Worm (Caenorhabditis elegans) whole organism, early embryonic: ENCODE data around the gene T28H10.1.

ENCODE experiments used
- B0310.2 ChIP-seq: sonication (generic microtip); optimal IDR thresholded peaks from 2 replicates; lab custom pipeline; 2016; ENCODE audit warnings: mild to moderate bottlenecking, missing genetic modification characterization, missing compliant biosample characterization
- F13C5.2 ChIP-seq: sonication (generic microtip); optimal IDR thresholded peaks from 2 replicates; lab custom pipeline; 2017; ENCODE audit warnings: mild to moderate bottlenecking, missing genetic modification characterization, inconsistent platforms, missing compliant biosample characterization
- aly-1 ChIP-seq: sonication (generic microtip); optimal IDR thresholded peaks from 2 replicates; lab custom pipeline; 2016; ENCODE audit warnings: missing genetic modification characterization, missing compliant biosample characterization
- ama-1 ChIP-seq: fragments of 150-350 bp; optimal IDR thresholded peaks from 2 replicates; lab custom pipeline; 2014
- ceh-13 ChIP-seq: fragments of 200-800 bp; sonication (Bioruptor generic); optimal IDR thresholded peaks from 2 replicates; lab custom pipeline; 2018; ENCODE audit warnings: mild to moderate bottlenecking, missing genetic modification characterization, missing compliant biosample characterization
- ceh-36 ChIP-seq: sonication (generic microtip); optimal IDR thresholded peaks from 2 replicates; lab custom pipeline; 2016; ENCODE audit warnings: missing genetic modification characterization, inconsistent platforms, missing compliant biosample characterization
- ets-7 ChIP-seq: sonication (generic microtip); optimal IDR thresholded peaks from 2 replicates; lab custom pipeline; 2016; ENCODE audit warnings: missing genotype, missing genetic modification characterization, missing compliant biosample characterization
- flt-1 ChIP-seq: fragments of 200-800 bp; sonication (Bioruptor generic); IDR thresholded peaks from 2 replicates; pipeline ENCODE4 v1.3.6; 2022; ENCODE audit warnings: missing genetic modification characterization, missing compliant biosample characterization
- hmbx-1 ChIP-seq: sonication (generic microtip); optimal IDR thresholded peaks from 2 replicates; lab custom pipeline; 2016; ENCODE audit warnings: mild to moderate bottlenecking, missing genetic modification characterization, missing compliant biosample characterization
- hmg-4 ChIP-seq: fragments of 200-800 bp; sonication (Bioruptor generic); optimal IDR thresholded peaks from 2 replicates; lab custom pipeline; 2018; ENCODE audit warnings: mild to moderate bottlenecking, missing genetic modification characterization, missing compliant biosample characterization
- hnd-1 ChIP-seq: sonication (generic microtip); optimal IDR thresholded peaks from 2 replicates; lab custom pipeline; 2016; ENCODE audit warnings: missing genetic modification characterization, missing compliant biosample characterization
- pes-1 ChIP-seq: fragments of 200-800 bp; sonication (Bioruptor generic); IDR thresholded peaks from 2 replicates; pipeline ENCODE4 v1.3.6; 2022; ENCODE audit warnings: missing genetic modification reagents, missing genetic modification characterization, missing compliant biosample characterization
- scrt-1 ChIP-seq: fragments of 200-800 bp; sonication (Bioruptor generic); IDR thresholded peaks from 2 replicates; pipeline ENCODE4 v1.3.6; 2022; ENCODE audit warnings: missing genetic modification characterization, missing compliant biosample characterization
- sea-1 ChIP-seq: fragments of 200-800 bp; sonication (Bioruptor generic); conservative IDR thresholded peaks from 2 replicates; pipeline ENCODE4 v1.3.6; 2022; ENCODE audit warnings: missing genetic modification characterization, missing compliant biosample characterization
- tbx-11 ChIP-seq: fragments of 200-800 bp; sonication (Bioruptor generic); IDR thresholded peaks from 2 replicates; pipeline ENCODE4 v1.3.6; 2022; ENCODE audit warnings: missing genetic modification characterization, missing compliant biosample characterization
- tbx-37 ChIP-seq: fragments of 200-800 bp; sonication (Bioruptor generic); conservative IDR thresholded peaks from 2 replicates; pipeline ENCODE4 v1.3.6; 2022; ENCODE audit warnings: missing genetic modification reagents, missing genetic modification characterization, missing compliant biosample characterization
- tra-4 ChIP-seq: sonication (generic microtip); optimal IDR thresholded peaks from 2 replicates; lab custom pipeline; 2017; ENCODE audit warnings: missing genetic modification characterization, missing compliant biosample characterization

T28H10.1 gene

ce11 chrV:12503494-12503893 lies at the start of gene T28H10.1:
Gene T28H10.1, plus strand, starts transcription at chrV:12503794.
- TF ChIP-seq flt-1 (GFP tag; lab: Robert Waterston, UW) (no peak), aly-1 (tag; lab: Kevin White, UChicago) (no peak), F13C5.2 (tag; lab: Kevin White, UChicago) (no peak), ets-7 (no peak), tbx-37 (GFP tag; lab: Robert Waterston, UW) (no peak), tbx-11 (no peak), pes-1 (no peak), scrt-1 (no peak), ama-1 (lab: Kevin White, UChicago) (no peak), hmbx-1 (tag; lab: Kevin White, UChicago) (no peak), ceh-13 (GFP tag; lab: Kevin White, UChicago) (no peak), ceh-36 (tag; lab: Kevin White, UChicago) (no peak), B0310.2 (tag; lab: Kevin White, UChicago) (no peak), sea-1 (GFP tag; lab: Robert Waterston, UW) (no peak), tra-4 (tag; lab: Kevin White, UChicago) (no peak)

- TF ChIP-seq tbx-37 (GFP tag; lab: Robert Waterston, UW) (no peak), scrt-1 (no peak), hmg-4 (GFP tag; lab: Kevin White, UChicago) (no peak), sea-1 (GFP tag; lab: Robert Waterston, UW) (no peak), F13C5.2 (tag; lab: Kevin White, UChicago) (no peak), hnd-1 (tag; lab: Kevin White, UChicago) (no peak), tra-4 (tag; lab: Kevin White, UChicago) (no peak), tbx-11 (no peak), ceh-36 (tag; lab: Kevin White, UChicago) (no peak), ama-1 (lab: Kevin White, UChicago) (no peak), pes-1 (no peak), aly-1 (tag; lab: Kevin White, UChicago) (no peak), ceh-13 (GFP tag; lab: Kevin White, UChicago) (no peak), hmbx-1 (tag; lab: Kevin White, UChicago) (no peak), ets-7 (no peak)
Measured at ce11 chrV:12455695-12456094, 47.9 kb upstream of the T28H10.1 start.

- no peak for TF ChIP-seq B0310.2 (tag; lab: Kevin White, UChicago)
- no peak for TF ChIP-seq hnd-1 (tag; lab: Kevin White, UChicago)
- TF ChIP-seq ceh-36 (tag; lab: Kevin White, UChicago) = no peak
- no peak for TF ChIP-seq tra-4 (tag; lab: Kevin White, UChicago)
- no peak for TF ChIP-seq ama-1 (lab: Kevin White, UChicago)
- TF ChIP-seq ceh-13 (GFP tag; lab: Kevin White, UChicago) = no peak
- no peak for TF ChIP-seq sea-1 (GFP tag; lab: Robert Waterston, UW)
- no peak for TF ChIP-seq hmbx-1 (tag; lab: Kevin White, UChicago)
- no peak for TF ChIP-seq flt-1 (GFP tag; lab: Robert Waterston, UW)
- TF ChIP-seq pes-1 = no peak
- TF ChIP-seq ets-7 = no peak
- no peak for TF ChIP-seq tbx-11
- no peak for TF ChIP-seq hmg-4 (GFP tag; lab: Kevin White, UChicago)
- no peak for TF ChIP-seq tbx-37 (GFP tag; lab: Robert Waterston, UW)
- TF ChIP-seq aly-1 (tag; lab: Kevin White, UChicago) = no peak
- TF ChIP-seq F13C5.2 (tag; lab: Kevin White, UChicago) = no peak
- no peak for TF ChIP-seq scrt-1
Measured at ce11 chrV:12460583-12460982, 43.0 kb upstream of the T28H10.1 start.

- TF ChIP-seq ets-7 = no peak
- no peak for TF ChIP-seq B0310.2 (tag; lab: Kevin White, UChicago)
- no peak for TF ChIP-seq hnd-1 (tag; lab: Kevin White, UChicago)
- no peak for TF ChIP-seq ceh-13 (GFP tag; lab: Kevin White, UChicago)
- no peak for TF ChIP-seq tbx-37 (GFP tag; lab: Robert Waterston, UW)
- TF ChIP-seq scrt-1 = no peak
- no peak for TF ChIP-seq hmg-4 (GFP tag; lab: Kevin White, UChicago)
- no peak for TF ChIP-seq tra-4 (tag; lab: Kevin White, UChicago)
- no peak for TF ChIP-seq ama-1 (lab: Kevin White, UChicago)
- TF ChIP-seq hmbx-1 (tag; lab: Kevin White, UChicago) = no peak
Measured at ce11 chrV:12462908-12463307, 40.7 kb upstream of the T28H10.1 start, which contains the start of gene egl-10. Gene egl-10, minus strand, starts transcription at chrV:12463008.

- TF ChIP-seq hmg-4 (GFP tag; lab: Kevin White, UChicago) = peak; percentile 43
- no peak for TF ChIP-seq aly-1 (tag; lab: Kevin White, UChicago)
- no peak for TF ChIP-seq ceh-36 (tag; lab: Kevin White, UChicago)
Measured at ce11 chrV:12465399-12465798, 38.2 kb upstream of the T28H10.1 start.

ce11 chrV:12466653-12467052 lies 36.9 kb upstream of the T28H10.1 start:
- TF ChIP-seq flt-1 (GFP tag; lab: Robert Waterston, UW) (no peak), B0310.2 (tag; lab: Kevin White, UChicago) (no peak), sea-1 (GFP tag; lab: Robert Waterston, UW) (no peak), hmbx-1 (tag; lab: Kevin White, UChicago) (no peak), F13C5.2 (tag; lab: Kevin White, UChicago) (no peak), aly-1 (tag; lab: Kevin White, UChicago) (no peak), ceh-13 (GFP tag; lab: Kevin White, UChicago) (no peak), scrt-1 (no peak), tbx-11 (no peak), pes-1 (no peak), hmg-4 (GFP tag; lab: Kevin White, UChicago) (no peak), tra-4 (tag; lab: Kevin White, UChicago) (no peak), tbx-37 (GFP tag; lab: Robert Waterston, UW) (no peak)

- TF ChIP-seq aly-1 (tag; lab: Kevin White, UChicago) = no peak
- TF ChIP-seq sea-1 (GFP tag; lab: Robert Waterston, UW) = no peak
Measured at ce11 chrV:12467755-12468154, 35.8 kb upstream of the T28H10.1 start.
